Worm (Caenorhabditis elegans) whole organism, L4 larva: Measurements from ENCODE around the gene rsa-2.

Source experiments
- ZK546.5 ChIP-seq, 2 experiments: sonication (generic microtip); optimal IDR thresholded peaks; 2 replicates each; lab custom pipeline; 2017; ENCODE audit warnings: missing biosample characterization in 2 of 2, missing genetic modification characterization in 2 of 2
- madf-9 ChIP-seq: fragments of 200-800 bp; sonication (Bioruptor generic); conservative IDR thresholded peaks from 2 replicates; pipeline ENCODE4 v1.3.6; 2022; ENCODE audit warnings: missing genetic modification reagents, missing genetic modification characterization, missing compliant biosample characterization
- mxl-2 ChIP-seq: fragments of 200-800 bp; sonication (Bioruptor generic); conservative IDR thresholded peaks from 2 replicates; pipeline ENCODE4 v1.3.6; 2022; ENCODE audit warnings: missing genetic modification reagents, missing genetic modification characterization, missing compliant biosample characterization
- unc-62 ChIP-seq, 3 experiments: fragments of 150-350 bp in 1 of 3; sonication (generic microtip); optimal IDR thresholded peaks in 2 of 3; peaks in 1 of 3; 1 replicate in 1 of 3; 2 replicates in 2 of 3; lab custom pipeline; 2014 to 2017; ENCODE audit warnings: missing biosample characterization in 3 of 3, missing genetic modification characterization in 3 of 3, missing genetic modification reagents in 3 of 3, missing genotype in 1 of 3
- ztf-11 ChIP-seq: fragments of 150-350 bp; optimal IDR thresholded peaks from 2 replicates; lab custom pipeline; 2014; ENCODE audit warnings: missing biosample characterization, missing genetic modification characterization

DNA sequence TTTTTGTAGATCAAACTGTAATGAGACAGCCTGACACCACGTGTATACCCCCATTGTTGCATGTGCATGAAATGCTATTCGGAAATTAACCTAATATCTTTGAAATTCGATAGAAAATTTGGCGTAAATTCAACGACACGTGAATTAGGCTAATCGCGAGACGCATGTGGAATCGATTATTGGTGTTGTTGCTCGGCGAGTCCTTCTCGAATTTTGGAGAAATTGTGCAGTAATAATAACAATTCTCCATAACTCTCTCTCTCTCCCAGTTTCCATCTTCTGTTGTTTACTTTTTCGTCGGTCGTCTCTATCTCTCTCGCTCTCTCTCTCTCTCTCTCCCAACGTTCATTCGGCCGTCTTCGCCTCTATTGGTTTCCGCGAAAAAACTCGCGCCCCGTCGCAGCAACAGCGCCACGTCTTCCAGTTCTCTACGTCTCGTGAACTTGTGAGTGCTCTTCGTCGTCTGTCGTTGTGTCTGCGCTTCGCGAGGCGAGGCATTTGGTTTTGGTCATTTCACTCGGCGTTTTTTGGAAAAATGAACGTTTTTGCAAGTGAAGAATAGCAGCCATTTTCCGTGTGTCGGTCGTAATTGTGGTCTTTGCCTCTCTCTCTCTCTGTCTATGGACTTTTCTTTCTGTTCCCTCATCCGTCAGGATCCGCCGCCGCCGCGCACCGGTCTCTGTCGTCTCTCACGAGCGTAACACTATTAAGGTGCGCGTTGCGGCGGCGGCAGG, 8.6 kb upstream of the rsa-2 start:
- TF ChIP-seq unc-62 (GFP tag; optimal IDR thresholded peaks at IDR 0.05 in 1 of 2; lab: Kevin White, UChicago) (peak in 1 of 2 experiments; percentile 83), unc-62 (tag; optimal IDR thresholded peaks at IDR 0.05; lab: Kevin White, UChicago) (no peak), mxl-2 (GFP tag; lab: Robert Waterston, UW) (no peak), ztf-11 (tag; lab: Kevin White, UChicago) (no peak), ZK546.5 (tag; optimal IDR thresholded peaks at IDR 0.05; lab: Kevin White, UChicago) (no peak), madf-9 (GFP tag; lab: Robert Waterston, UW) (no peak)
